Fruit fly (Drosophila melanogaster) whole organism, embryonic: ENCODE measurements around the gene CG42399.

ENCODE experiments used
- ATbp ChIP-seq: fragments of 200-800 bp; sonication (Bioruptor generic); optimal IDR thresholded peaks from 2 replicates; lab custom pipeline; 2017; ENCODE audit warnings: missing biosample characterization, mild to moderate bottlenecking, missing genetic modification characterization, missing genetic modification reagents
- Bgb ChIP-seq: fragments of 200-800 bp; sonication (Bioruptor generic); IDR thresholded peaks from 2 replicates; pipeline ENCODE4 v1.3.6; 2022; ENCODE audit warnings: missing biosample characterization, missing genetic modification characterization; ENCODE audit not compliant: partially characterized antibody
- CG10462 ChIP-seq: fragments of 200-800 bp; sonication (Bioruptor generic); optimal IDR thresholded peaks from 2 replicates; lab custom pipeline; 2016; ENCODE audit warnings: missing biosample characterization, missing genetic modification characterization
- CG10565 ChIP-seq: fragments of 200-800 bp; sonication (Bioruptor generic); optimal IDR thresholded peaks from 3 replicates; lab custom pipeline; 2016; ENCODE audit warnings: missing biosample characterization, mild to moderate bottlenecking, missing genetic modification characterization
- CG11085 ChIP-seq: fragments of 200-800 bp; sonication (Bioruptor generic); IDR thresholded peaks from 2 replicates; pipeline ENCODE4 v1.3.6; 2022; ENCODE audit warnings: missing biosample characterization, missing genetic modification characterization
- CG11093 ChIP-seq: fragments of 200-800 bp; sonication (Bioruptor generic); IDR thresholded peaks from 3 replicates; pipeline ENCODE4 v1.3.6; 2022; ENCODE audit warnings: missing biosample characterization, missing genetic modification characterization
- CG12391 ChIP-seq: fragments of 200-800 bp; sonication (Bioruptor generic); optimal IDR thresholded peaks from 3 replicates; lab custom pipeline; 2018; ENCODE audit warnings: missing biosample characterization, mild to moderate bottlenecking, missing genetic modification characterization, moderate library complexity
- CG12659 ChIP-seq: fragments of 200-800 bp; sonication (Bioruptor generic); optimal IDR thresholded peaks from 3 replicates; lab custom pipeline; 2017; ENCODE audit warnings: mild to moderate bottlenecking, missing biosample characterization, missing genetic modification reagents, missing genetic modification characterization
- CG13424 ChIP-seq: fragments of 200-800 bp; sonication (Bioruptor generic); optimal IDR thresholded peaks from 2 replicates; lab custom pipeline; 2019; ENCODE audit warnings: missing biosample characterization, mild to moderate bottlenecking, missing genetic modification characterization, moderate library complexity
- CG1603 ChIP-seq: fragments of 200-800 bp; sonication (Bioruptor generic); optimal IDR thresholded peaks from 2 replicates; lab custom pipeline; 2019; ENCODE audit warnings: missing biosample characterization, mild to moderate bottlenecking, missing genetic modification characterization, moderate library complexity
- CG17359 ChIP-seq: fragments of 200-800 bp; sonication (Bioruptor generic); optimal IDR thresholded peaks from 3 replicates; lab custom pipeline; 2018; ENCODE audit warnings: missing biosample characterization, mild to moderate bottlenecking, missing genetic modification characterization, moderate library complexity
- CG2712 ChIP-seq: fragments of 200-800 bp; optimal IDR thresholded peaks from 3 replicates; lab custom pipeline; 2019; ENCODE audit warnings: missing biosample characterization, mild to moderate bottlenecking, missing genetic modification characterization, moderate library complexity
- CG30020 ChIP-seq: fragments of 200-800 bp; optimal IDR thresholded peaks from 2 replicates; lab custom pipeline; 2019; ENCODE audit warnings: missing biosample characterization, mild to moderate bottlenecking, missing genetic modification characterization, moderate library complexity
- CG32532 ChIP-seq: fragments of 200-800 bp; sonication (Bioruptor generic); IDR thresholded peaks from 2 replicates; pipeline ENCODE4 v1.3.6; 2022; ENCODE audit warnings: missing biosample characterization, missing genetic modification characterization
- CG34376 ChIP-seq: fragments of 200-800 bp; sonication (Bioruptor generic); optimal IDR thresholded peaks from 2 replicates; lab custom pipeline; 2018; ENCODE audit warnings: missing biosample characterization, mild to moderate bottlenecking, missing genetic modification characterization
- CG4404 ChIP-seq: fragments of 200-800 bp; sonication (Bioruptor generic); IDR thresholded peaks from 2 replicates; pipeline ENCODE4 v1.3.6; 2022; ENCODE audit warnings: missing biosample characterization, missing genetic modification characterization
- CG4820 ChIP-seq: fragments of 200-800 bp; sonication (Bioruptor generic); optimal IDR thresholded peaks from 3 replicates; lab custom pipeline; 2016; ENCODE audit warnings: missing biosample characterization, missing genetic modification characterization
- Dip2 ChIP-seq: fragments of 200-800 bp; sonication (Bioruptor generic); IDR thresholded peaks from 2 replicates; pipeline ENCODE4 v1.3.6; 2022; ENCODE audit warnings: missing biosample characterization, missing genetic modification characterization
- Hsf ChIP-seq: fragments of 200-800 bp; sonication (Bioruptor generic); optimal IDR thresholded peaks from 3 replicates; lab custom pipeline; 2016; ENCODE audit warnings: missing biosample characterization, missing genetic modification characterization
- Lpt ChIP-seq: fragments of >200 bp; optimal IDR thresholded peaks from 2 replicates; lab custom pipeline; 2018; ENCODE audit warnings: missing biosample characterization, missing genetic modification characterization
- MBD-R2 ChIP-seq: fragments of 200-800 bp; sonication (Bioruptor generic); IDR thresholded peaks from 2 replicates; pipeline ENCODE4 v1.3.6; 2022; ENCODE audit warnings: missing biosample characterization, missing genetic modification characterization
- NFAT ChIP-seq: fragments of 200-800 bp; sonication (Bioruptor generic); IDR thresholded peaks from 2 replicates; pipeline ENCODE4 v1.3.6; 2022; ENCODE audit warnings: missing biosample characterization, missing genetic modification characterization
- Oli ChIP-seq: fragments of 200-800 bp; sonication (Bioruptor generic); optimal IDR thresholded peaks from 2 replicates; lab custom pipeline; 2018; ENCODE audit warnings: missing biosample characterization, mild to moderate bottlenecking, missing genetic modification characterization, moderate library complexity
- Opbp ChIP-seq: fragments of 200-800 bp; sonication (Bioruptor generic); IDR thresholded peaks from 3 replicates; pipeline ENCODE4 v1.3.6; 2022; ENCODE audit warnings: missing biosample characterization, missing genetic modification characterization; ENCODE audit not compliant: partially characterized antibody
- Rx ChIP-seq: fragments of 200-800 bp; sonication (Bioruptor generic); IDR thresholded peaks from 2 replicates; pipeline ENCODE4 v1.3.6; 2022; ENCODE audit warnings: missing biosample characterization, missing genetic modification characterization
- Side ChIP-seq: fragments of 200-800 bp; sonication (Bioruptor generic); optimal IDR thresholded peaks from 2 replicates; lab custom pipeline; 2016; ENCODE audit warnings: missing biosample characterization, missing genetic modification characterization
- Sox102F ChIP-seq: fragments of 200-800 bp; sonication (Bioruptor generic); optimal IDR thresholded peaks from 2 replicates; lab custom pipeline; 2018; ENCODE audit warnings: missing biosample characterization, mild to moderate bottlenecking, missing genetic modification characterization, moderate library complexity
- Ssrp ChIP-seq: fragments of 200-800 bp; sonication (Bioruptor generic); optimal IDR thresholded peaks from 2 replicates; lab custom pipeline; 2018; ENCODE audit warnings: missing biosample characterization, mild to moderate bottlenecking, missing genetic modification characterization, moderate library complexity
- ase ChIP-seq: fragments of 200-800 bp; sonication (Bioruptor generic); IDR thresholded peaks from 3 replicates; pipeline ENCODE4 v1.3.6; 2022; ENCODE audit warnings: missing biosample characterization, missing genetic modification characterization
- cad ChIP-seq: fragments of >200 bp; optimal IDR thresholded peaks from 2 replicates; lab custom pipeline; 2017; ENCODE audit warnings: missing biosample characterization, missing genetic modification characterization
- chn ChIP-seq: fragments of 200-800 bp; sonication (Bioruptor generic); optimal IDR thresholded peaks from 2 replicates; lab custom pipeline; 2016; ENCODE audit warnings: missing biosample characterization, missing genetic modification characterization
- croc ChIP-seq: fragments of 200-800 bp; sonication (Bioruptor generic); conservative IDR thresholded peaks from 3 replicates; pipeline ENCODE4 v1.3.6; 2022; ENCODE audit warnings: missing biosample characterization, missing genetic modification characterization
- cwo ChIP-seq: fragments of 200-800 bp; sonication (Bioruptor generic); optimal IDR thresholded peaks from 3 replicates; lab custom pipeline; 2017; ENCODE audit warnings: missing biosample characterization, missing genetic modification characterization, mild to moderate bottlenecking, moderate library complexity, missing genetic modification reagents
- ftz-f1 ChIP-seq: fragments of 200-800 bp; sonication (Bioruptor generic); optimal IDR thresholded peaks from 2 replicates; lab custom pipeline; 2016; ENCODE audit warnings: missing biosample characterization, missing genetic modification characterization
- gro ChIP-seq: fragments of 200-800 bp; sonication (Bioruptor generic); optimal IDR thresholded peaks from 2 replicates; lab custom pipeline; 2016; ENCODE audit warnings: missing biosample characterization, missing genetic modification characterization
- maf-S ChIP-seq: fragments of 200-800 bp; sonication (Bioruptor generic); optimal IDR thresholded peaks from 2 replicates; lab custom pipeline; 2016; ENCODE audit warnings: missing biosample characterization, missing genetic modification characterization
- mirr ChIP-seq: fragments of 200-800 bp; sonication (Bioruptor generic); optimal IDR thresholded peaks from 3 replicates; lab custom pipeline; 2018; ENCODE audit warnings: missing biosample characterization, mild to moderate bottlenecking, missing genetic modification characterization
- mld ChIP-seq: fragments of 200-800 bp; sonication (Bioruptor generic); IDR thresholded peaks from 3 replicates; pipeline ENCODE4 v1.3.6; 2022; ENCODE audit warnings: missing biosample characterization, missing genetic modification characterization; ENCODE audit not compliant: partially characterized antibody
- nau ChIP-seq: fragments of 200-800 bp; sonication (Bioruptor generic); optimal IDR thresholded peaks from 3 replicates; lab custom pipeline; 2017; ENCODE audit warnings: missing biosample characterization, mild to moderate bottlenecking, missing genetic modification characterization, missing genetic modification reagents
- onecut ChIP-seq: fragments of 200-800 bp; sonication (Bioruptor generic); IDR thresholded peaks from 2 replicates; pipeline ENCODE4 v1.3.6; 2022; ENCODE audit warnings: missing biosample characterization, missing genetic modification characterization
- p53 ChIP-seq: fragments of 200-800 bp; sonication (Bioruptor generic); optimal IDR thresholded peaks from 2 replicates; lab custom pipeline; 2016; ENCODE audit warnings: missing biosample characterization, missing genetic modification characterization
- pho ChIP-seq: fragments of 200-800 bp; sonication (Bioruptor generic); optimal IDR thresholded peaks from 2 replicates; lab custom pipeline; 2016; ENCODE audit warnings: missing biosample characterization, missing genetic modification characterization
- pnt ChIP-seq: fragments of 200-800 bp; sonication (Bioruptor generic); optimal IDR thresholded peaks from 3 replicates; lab custom pipeline; 2016; ENCODE audit warnings: missing biosample characterization, missing genetic modification characterization
- pum ChIP-seq: fragments of 200-800 bp; sonication (Bioruptor generic); optimal IDR thresholded peaks from 2 replicates; lab custom pipeline; 2016; ENCODE audit warnings: missing biosample characterization, missing genetic modification characterization
- rib ChIP-seq: fragments of 200-800 bp; sonication (Bioruptor generic); IDR thresholded peaks from 2 replicates; pipeline ENCODE4 v1.3.6; 2022; ENCODE audit warnings: missing biosample characterization, missing genetic modification characterization
- row ChIP-seq: fragments of 200-800 bp; sonication (Bioruptor generic); IDR thresholded peaks from 3 replicates; pipeline ENCODE4 v1.3.6; 2022; ENCODE audit warnings: missing biosample characterization, missing genetic modification characterization
- schlank ChIP-seq: fragments of 200-800 bp; sonication (Bioruptor generic); optimal IDR thresholded peaks from 2 replicates; lab custom pipeline; 2018; ENCODE audit warnings: missing biosample characterization, mild to moderate bottlenecking, missing genetic modification characterization
- sr ChIP-seq: fragments of 200-800 bp; sonication (Bioruptor generic); IDR thresholded peaks from 3 replicates; pipeline ENCODE4 v1.3.6; 2022; ENCODE audit warnings: missing biosample characterization, missing genetic modification characterization
- trem ChIP-seq: fragments of 200-800 bp; optimal IDR thresholded peaks from 3 replicates; lab custom pipeline; 2019; ENCODE audit warnings: missing biosample characterization, mild to moderate bottlenecking, missing genetic modification characterization, moderate library complexity
- tx ChIP-seq: fragments of 200-800 bp; sonication (Bioruptor generic); optimal IDR thresholded peaks from 2 replicates; lab custom pipeline; 2016; ENCODE audit warnings: missing biosample characterization, missing genetic modification characterization
- wdn ChIP-seq: fragments of 200-800 bp; sonication (Bioruptor generic); IDR thresholded peaks from 2 replicates; pipeline ENCODE4 v1.3.6; 2022; ENCODE audit warnings: missing biosample characterization, missing genetic modification characterization
- wor ChIP-seq: fragments of 200-800 bp; sonication (Bioruptor generic); IDR thresholded peaks from 2 replicates; pipeline ENCODE4 v1.3.6; 2022; ENCODE audit warnings: missing biosample characterization, missing genetic modification characterization
- zfh2 ChIP-seq: fragments of 200-800 bp; sonication (Bioruptor generic); optimal IDR thresholded peaks from 2 replicates; lab custom pipeline; 2016; ENCODE audit warnings: missing biosample characterization, missing genetic modification characterization

CG42399 gene

dm6 chr2L:143088-143487 is 10.0 kb downstream of the CG42399 start, which contains the start of the genes CG31974 and CG11454 (continued):
- TF ChIP-seq CG34376 (peak; percentile 4), p53 (GFP tag; lab: Kevin White, UChicago) (no peak), CG4404 (no peak), CG17359 (tag; lab: Kevin White, UChicago) (no peak), Side (GFP tag; lab: Kevin White, UChicago) (peak; percentile 38), NFAT (GFP tag; lab: Robert Waterston, UW) (no peak), mirr (peak; percentile 34), CG12391 (tag; lab: Kevin White, UChicago) (peak; percentile 25), MBD-R2 (GFP tag; lab: Robert Waterston, UW) (peak; percentile 76), pum (GFP tag; lab: Kevin White, UChicago) (peak; percentile 0), trem (peak; percentile 35), pho (no peak), croc (GFP tag; lab: Robert Waterston, UW) (no peak), row (GFP tag; lab: Robert Waterston, UW) (peak; percentile 45; the same call in 1 of the 3 replicates), chn (GFP tag; lab: Kevin White, UChicago) (no peak), wdn (GFP tag; lab: Robert Waterston, UW) (no peak), CG10565 (GFP tag; lab: Kevin White, UChicago) (no peak), CG30020 (tag; lab: Kevin White, UChicago) (peak; percentile 5), mld (GFP tag; lab: Robert Waterston, UW) (0 out of 3 replicates have a peak, but pooled peaks have one; percentile 41), onecut (GFP tag; lab: Robert Waterston, UW) (no peak), ATbp (GFP tag; lab: Kevin White, UChicago) (no peak), CG1603 (tag; lab: Kevin White, UChicago) (peak; percentile 65), maf-S (GFP tag; lab: Kevin White, UChicago) (no peak), Dip2 (GFP tag; lab: Robert Waterston, UW) (no peak), pnt (GFP tag; lab: Kevin White, UChicago) (no peak), tx (no peak), CG11085 (GFP tag; lab: Robert Waterston, UW) (no peak), sr (no peak), CG13424 (tag; lab: Kevin White, UChicago) (no peak), CG2712 (tag; lab: Kevin White, UChicago) (peak; percentile 3), cad (GFP tag; lab: Kevin White, UChicago) (no peak), Hsf (GFP tag; lab: Kevin White, UChicago) (no peak), CG4820 (GFP tag; lab: Kevin White, UChicago) (no peak), nau (no peak), CG32532 (GFP tag; lab: Robert Waterston, UW) (no peak), Ssrp (tag; lab: Kevin White, UChicago) (no peak), Oli (no peak), Lpt (GFP tag; lab: Kevin White, UChicago) (no peak), Bgb (GFP tag; lab: Robert Waterston, UW) (peak; percentile 91), ftz-f1 (GFP tag; lab: Kevin White, UChicago) (no peak), cwo (GFP tag; lab: Kevin White, UChicago) (no peak), schlank (no peak), CG11093 (no peak), CG10462 (GFP tag; lab: Kevin White, UChicago) (no peak), Opbp (GFP tag; lab: Robert Waterston, UW) (peak; percentile 83), zfh2 (GFP tag; lab: Kevin White, UChicago) (no peak), rib (GFP tag; lab: Robert Waterston, UW) (no peak), gro (GFP tag; lab: Kevin White, UChicago) (no peak), CG12659 (GFP tag; lab: Kevin White, UChicago) (peak; percentile 28), Sox102F (GFP tag; lab: Kevin White, UChicago) (no peak), ase (GFP tag; lab: Robert Waterston, UW) (no peak), wor (GFP tag; lab: Robert Waterston, UW) (no peak), Rx (GFP tag; lab: Robert Waterston, UW) (no peak)
